Fruit fly (Drosophila melanogaster) S2 (cell line): ENCODE measurements around the gene CG43181.

Experiments
- CG8478 ChIP-seq: fragments of >200 bp; optimal IDR thresholded peaks from 2 replicates; lab custom pipeline; 2018
- CTCF ChIP-seq, 2 experiments: fragments of >200 bp; optimal IDR thresholded peaks; 2 replicates each; lab custom pipeline; 2018

DNA sequence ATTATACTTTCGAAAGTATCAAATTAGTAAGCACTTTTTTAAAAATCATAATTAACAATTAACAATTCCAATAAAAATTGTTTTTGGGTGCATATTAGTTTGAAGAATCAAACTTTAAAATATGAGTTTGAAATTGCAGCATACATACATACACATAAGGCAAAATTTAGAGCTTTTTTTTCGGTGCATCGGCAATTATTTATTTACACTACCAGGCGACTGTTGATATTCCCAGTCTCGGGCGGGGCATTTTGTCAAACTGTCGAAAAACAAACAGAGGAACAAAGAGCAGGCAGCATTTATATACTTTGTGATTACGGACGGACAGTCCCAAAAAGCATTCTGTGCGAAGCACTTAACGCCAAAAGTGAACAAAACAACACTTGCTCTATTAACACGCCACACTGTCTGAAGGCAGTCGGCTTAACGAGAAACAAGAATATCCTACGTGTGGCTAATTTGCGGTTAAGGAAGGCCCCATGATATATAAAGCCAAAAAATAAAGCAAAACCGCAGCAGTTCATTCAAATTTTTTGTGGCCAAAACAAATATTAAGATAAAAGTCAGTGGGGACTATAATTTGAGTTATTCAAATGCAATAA, 11.8 kb downstream of the CG43181 start:
- no peak for TF ChIP-seq CG8478 (lab: Kevin White, UChicago)
- TF ChIP-seq CTCF (optimal IDR thresholded peaks at IDR 0.05; lab: Kevin White, UChicago), result no peak
